Fruit fly (Drosophila melanogaster) whole organism: ENCODE data around the gene Acyp.

Experiments
- CG8478 ChIP-seq: fragments of >200 bp; optimal IDR thresholded peaks from 2 replicates; lab custom pipeline; 2018; ENCODE audit warnings: inconsistent platforms
- Dll ChIP-seq: fragments of >200 bp; optimal IDR thresholded peaks from 2 replicates; lab custom pipeline; 2017
- EcR ChIP-seq, 2 experiments: fragments of >200 bp; optimal IDR thresholded peaks; 2 replicates each; lab custom pipeline; 2017; ENCODE audit warnings: missing biosample characterization in 2 of 2, missing genetic modification characterization in 2 of 2, missing genetic modification reagents in 2 of 2
- pan ChIP-seq: fragments of >200 bp; optimal IDR thresholded peaks from 2 replicates; lab custom pipeline; 2017
- psq ChIP-seq: fragments of >200 bp; optimal IDR thresholded peaks from 2 replicates; lab custom pipeline; 2017
- usp ChIP-seq: fragments of >200 bp; optimal IDR thresholded peaks from 2 replicates; lab custom pipeline; 2017; ENCODE audit warnings: missing biosample characterization, missing genetic modification characterization, mixed read lengths

DNA sequence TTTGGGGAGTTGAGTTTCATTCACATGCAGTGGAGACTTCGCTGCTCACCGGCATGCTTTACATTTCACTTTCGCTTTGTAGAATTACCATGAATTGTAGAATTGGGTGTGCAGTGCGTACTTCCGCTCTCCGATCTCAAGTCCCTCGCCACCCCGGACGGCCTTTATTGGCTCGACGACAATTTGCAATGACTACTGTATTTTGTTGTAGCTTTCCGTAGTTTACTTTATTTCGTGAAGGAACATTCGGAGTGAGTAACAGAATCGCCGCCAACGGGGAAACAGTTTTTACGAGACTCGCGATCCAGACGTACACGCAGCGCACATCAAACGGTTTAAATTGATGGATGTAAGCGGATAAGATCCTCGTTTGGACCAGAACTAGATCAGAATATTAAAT is 45.4 kb downstream of the Acyp start, which contains the start of gene NimA:
- TF ChIP-seq usp (GFP tag; lab: Kevin White, UChicago): no peak
- no peak for TF ChIP-seq EcR (GFP tag; optimal IDR thresholded peaks at IDR 0.05; lab: Kevin White, UChicago)
- TF ChIP-seq CG8478 (lab: Kevin White, UChicago): no peak
- TF ChIP-seq pan (lab: Kevin White, UChicago): no peak
- no peak for TF ChIP-seq psq
- no peak for TF ChIP-seq Dll
